Fruit fly (Drosophila melanogaster): ENCODE results near the gene msl-3.

DNA sequence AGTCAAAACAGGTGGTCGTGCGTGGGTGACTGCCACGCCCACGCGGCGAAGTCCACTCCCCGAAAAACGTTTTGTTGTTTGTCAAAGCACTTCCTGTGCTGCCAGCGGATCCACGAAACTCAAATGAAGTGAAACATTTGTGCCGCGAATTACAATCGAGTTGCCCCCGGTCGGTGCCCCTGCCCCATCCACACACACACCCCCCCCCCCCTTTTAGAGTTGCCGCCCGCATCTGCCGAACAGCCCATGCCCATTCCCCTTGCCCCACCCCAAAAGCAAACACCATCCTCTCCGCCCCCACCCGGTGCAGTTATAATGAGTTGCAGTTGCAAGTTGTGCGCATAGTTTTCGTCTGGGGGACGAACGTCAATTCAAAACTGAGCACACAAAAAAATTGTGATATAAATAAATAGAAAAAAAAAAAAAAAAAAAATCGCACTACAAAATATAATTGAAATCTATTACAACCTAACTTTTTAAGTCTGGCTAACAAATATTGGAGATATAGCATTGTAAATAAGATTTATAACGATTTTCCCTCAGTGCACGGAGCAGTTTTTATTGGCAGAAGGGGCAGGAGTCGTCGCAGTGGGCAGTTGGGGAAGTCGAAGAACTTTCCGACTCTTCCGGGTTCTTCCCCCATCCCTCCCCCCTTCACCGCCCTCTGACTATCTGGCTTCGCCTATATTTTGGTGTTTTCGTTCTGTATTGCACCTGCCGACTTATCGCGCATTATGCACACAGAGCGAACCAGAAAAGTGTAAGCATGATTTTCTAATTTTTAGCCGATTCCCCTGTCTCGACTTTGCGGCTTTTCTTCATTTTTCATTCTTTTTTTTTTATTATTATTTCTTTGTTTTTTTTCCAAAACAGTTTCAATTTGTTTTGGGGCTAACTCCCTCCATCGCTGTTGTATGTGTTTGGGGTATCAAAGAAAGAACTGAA, 26.5 kb upstream of the msl-3 start:
- no peak for TF ChIP-seq CG12768 (GFP tag; optimal IDR thresholded peaks at IDR 0.05)
- no peak for TF ChIP-seq tj (GFP tag; optimal IDR thresholded peaks at IDR 0.05)
- TF ChIP-seq Hr96 (GFP tag; optimal IDR thresholded peaks at IDR 0.05) = no peak
- no peak for TF ChIP-seq pad (GFP tag; optimal IDR thresholded peaks at IDR 0.05)
- TF ChIP-seq ovo (GFP tag; optimal IDR thresholded peaks at IDR 0.05) = no peak
- TF ChIP-seq Clk (GFP tag; optimal IDR thresholded peaks at IDR 0.05) = no peak
- no peak for TF ChIP-seq CG33017 (tag; optimal IDR thresholded peaks at IDR 0.05)
- no peak for TF ChIP-seq CG14711 (tag; optimal IDR thresholded peaks at IDR 0.05)
- TF ChIP-seq CG11617 (GFP tag; optimal IDR thresholded peaks at IDR 0.05) = no peak
- TF ChIP-seq kay (GFP tag; ENCODE audit: borderline replicate concordance) = no peak
